Worm (Caenorhabditis elegans) whole organism, L3 larva: Measurements from ENCODE around the gene T28A11.18.
A peak's percentile ranks its signal among the peaks of the same experiment; 100 is the strongest.

ENCODE experiments used
- R02D3.7 ChIP-seq: fragments of 150-350 bp; optimal IDR thresholded peaks from 2 replicates; lab custom pipeline; 2014; ENCODE audit warnings: missing biosample characterization, missing genetic modification characterization
- ZK546.5 ChIP-seq: sonication (generic microtip); optimal IDR thresholded peaks from 2 replicates; lab custom pipeline; 2017; ENCODE audit warnings: missing biosample characterization, missing genetic modification characterization
- aly-2 ChIP-seq: fragments of 150-350 bp; optimal IDR thresholded peaks from 2 replicates; lab custom pipeline; 2014; ENCODE audit warnings: missing biosample characterization, missing genetic modification characterization
- ama-1 ChIP-seq: fragments of 150-350 bp; optimal IDR thresholded peaks from 2 replicates; lab custom pipeline; 2018
- ceh-16 ChIP-seq: sonication (generic microtip); optimal IDR thresholded peaks from 2 replicates; lab custom pipeline; 2017; ENCODE audit warnings: missing biosample characterization, missing genetic modification characterization
- ceh-28 ChIP-seq: fragments of 150-350 bp; optimal IDR thresholded peaks from 2 replicates; lab custom pipeline; 2014; ENCODE audit warnings: missing biosample characterization, missing genetic modification reagents, missing genetic modification characterization
- ceh-82 ChIP-seq: fragments of 150-350 bp; optimal IDR thresholded peaks from 2 replicates; lab custom pipeline; 2014; ENCODE audit warnings: missing biosample characterization, missing genetic modification characterization
- ceh-9 ChIP-seq: sonication (generic microtip); optimal IDR thresholded peaks from 2 replicates; lab custom pipeline; 2018; ENCODE audit warnings: missing biosample characterization, missing genetic modification characterization
- daf-12 ChIP-seq: fragments of 150-350 bp; optimal IDR thresholded peaks from 2 replicates; lab custom pipeline; 2014; ENCODE audit warnings: missing biosample characterization, missing genetic modification reagents, missing genetic modification characterization
- egl-5 ChIP-seq: fragments of 150-350 bp; optimal IDR thresholded peaks from 2 replicates; lab custom pipeline; 2017; ENCODE audit warnings: missing biosample characterization, missing genetic modification reagents, missing genetic modification characterization, inconsistent platforms
- elt-1 ChIP-seq: fragments of 150-350 bp; optimal IDR thresholded peaks from 2 replicates; lab custom pipeline; 2014; ENCODE audit warnings: missing biosample characterization, missing genetic modification characterization
- elt-3 ChIP-seq, 3 experiments: fragments of 150-350 bp in 1 of 3; sonication (generic microtip) in 2 of 3; optimal IDR thresholded peaks; 2 replicates in 2 of 3; 4 replicates in 1 of 3; lab custom pipeline; 2014 to 2017; ENCODE audit warnings: missing biosample characterization in 3 of 3, missing genetic modification characterization in 3 of 3
- eor-1 ChIP-seq, 2 experiments: fragments of 150-350 bp; optimal IDR thresholded peaks; 2 replicates each; lab custom pipeline; 2014 to 2018; ENCODE audit warnings: missing biosample characterization in 2 of 2, missing genetic modification characterization in 2 of 2
- fkh-10 ChIP-seq: sonication (generic microtip); optimal IDR thresholded peaks from 2 replicates; lab custom pipeline; 2017; ENCODE audit warnings: missing biosample characterization, missing genetic modification reagents, missing genetic modification characterization
- fkh-2 ChIP-seq: fragments of 150-350 bp; optimal IDR thresholded peaks from 2 replicates; lab custom pipeline; 2014; ENCODE audit warnings: missing biosample characterization, missing genetic modification reagents, missing genetic modification characterization
- fos-1 ChIP-seq: fragments of 150-350 bp; optimal IDR thresholded peaks from 2 replicates; lab custom pipeline; 2014; ENCODE audit warnings: missing biosample characterization, missing genetic modification characterization
- hmg-11 ChIP-seq: sonication (generic microtip); optimal IDR thresholded peaks from 2 replicates; lab custom pipeline; 2016; ENCODE audit warnings: missing genetic modification characterization, missing compliant biosample characterization
- jun-1 ChIP-seq: fragments of 150-350 bp; optimal IDR thresholded peaks from 2 replicates; lab custom pipeline; 2014; ENCODE audit warnings: missing biosample characterization, missing genetic modification reagents, missing genetic modification characterization
- lin-15B ChIP-seq: fragments of 150-350 bp; optimal IDR thresholded peaks from 2 replicates; lab custom pipeline; 2014; ENCODE audit warnings: missing biosample characterization, missing genetic modification characterization
- lin-39 ChIP-seq: fragments of 150-350 bp; optimal IDR thresholded peaks from 2 replicates; lab custom pipeline; 2018; ENCODE audit warnings: missing biosample characterization, missing genetic modification reagents, missing genetic modification characterization
- lsy-12 ChIP-seq: sonication (generic microtip); optimal IDR thresholded peaks from 2 replicates; lab custom pipeline; 2016; ENCODE audit warnings: mild to moderate bottlenecking, missing genetic modification characterization, missing compliant biosample characterization
- mdl-1 ChIP-seq: fragments of 150-350 bp; optimal IDR thresholded peaks from 2 replicates; lab custom pipeline; 2014; ENCODE audit warnings: missing biosample characterization, missing genetic modification characterization
- mml-1 ChIP-seq: fragments of 150-350 bp; sonication (generic microtip); optimal IDR thresholded peaks from 3 replicates; lab custom pipeline; 2014; ENCODE audit warnings: missing biosample characterization, missing genetic modification characterization
- nfya-1 ChIP-seq: sonication (generic microtip); optimal IDR thresholded peaks from 2 replicates; lab custom pipeline; 2017; ENCODE audit warnings: missing genetic modification characterization, mild to moderate bottlenecking, missing compliant biosample characterization, antibody characterized with exemption, moderate library complexity; ENCODE audit not compliant: insufficient read depth
- nhr-11 ChIP-seq: fragments of 150-350 bp; optimal IDR thresholded peaks from 2 replicates; lab custom pipeline; 2014; ENCODE audit warnings: missing biosample characterization, missing genetic modification characterization
- nhr-12 ChIP-seq: fragments of 150-350 bp; optimal IDR thresholded peaks from 2 replicates; lab custom pipeline; 2014; ENCODE audit warnings: missing biosample characterization, missing genetic modification characterization
- nhr-23 ChIP-seq: fragments of 150-350 bp; optimal IDR thresholded peaks from 2 replicates; lab custom pipeline; 2014; ENCODE audit warnings: missing biosample characterization, missing genetic modification reagents, missing genetic modification characterization
- nhr-237 ChIP-seq: fragments of 150-350 bp; optimal IDR thresholded peaks from 2 replicates; lab custom pipeline; 2014; ENCODE audit warnings: missing biosample characterization, missing genetic modification characterization
- nhr-25 ChIP-seq: sonication (generic microtip); optimal IDR thresholded peaks from 2 replicates; lab custom pipeline; 2017; ENCODE audit warnings: missing biosample characterization, missing genetic modification characterization
- nhr-28 ChIP-seq: fragments of 150-350 bp; optimal IDR thresholded peaks from 2 replicates; lab custom pipeline; 2014; ENCODE audit warnings: missing biosample characterization, missing genetic modification characterization
- nhr-43 ChIP-seq: sonication (generic microtip); optimal IDR thresholded peaks from 2 replicates; lab custom pipeline; 2016; ENCODE audit warnings: mild to moderate bottlenecking, missing genetic modification characterization, missing compliant biosample characterization; ENCODE audit not compliant: poor library complexity, severe bottlenecking
- nhr-67 ChIP-seq: fragments of 150-350 bp; optimal IDR thresholded peaks from 2 replicates; lab custom pipeline; 2014; ENCODE audit warnings: missing biosample characterization, missing genetic modification characterization
- nhr-76 ChIP-seq: fragments of 150-350 bp; sonication (generic microtip); optimal IDR thresholded peaks from 5 replicates; lab custom pipeline; 2014; ENCODE audit warnings: missing biosample characterization, missing genetic modification characterization
- nhr-77 ChIP-seq: fragments of 150-350 bp; optimal IDR thresholded peaks from 2 replicates; lab custom pipeline; 2014; ENCODE audit warnings: missing biosample characterization, missing genetic modification characterization
- pha-4 ChIP-seq: fragments of 150-350 bp; optimal IDR thresholded peaks from 2 replicates; lab custom pipeline; 2014; ENCODE audit warnings: missing biosample characterization, missing genetic modification reagents, missing genetic modification characterization
- pqm-1 ChIP-seq: fragments of 150-350 bp; optimal IDR thresholded peaks from 2 replicates; lab custom pipeline; 2017; ENCODE audit warnings: missing biosample characterization, missing genetic modification characterization, inconsistent platforms
- sea-2 ChIP-seq: fragments of 150-350 bp; sonication (generic microtip); optimal IDR thresholded peaks from 4 replicates; lab custom pipeline; 2014; ENCODE audit warnings: missing biosample characterization, missing genetic modification reagents, missing genetic modification characterization
- skn-1 ChIP-seq: fragments of 150-350 bp; optimal IDR thresholded peaks from 2 replicates; lab custom pipeline; 2014; ENCODE audit warnings: missing biosample characterization, missing genetic modification characterization
- snpc-4 ChIP-seq: fragments of 150-350 bp; optimal IDR thresholded peaks from 2 replicates; lab custom pipeline; 2014; ENCODE audit warnings: missing biosample characterization, missing genetic modification characterization
- tbx-2 ChIP-seq: sonication (generic microtip); optimal IDR thresholded peaks from 2 replicates; lab custom pipeline; 2016; ENCODE audit warnings: mild to moderate bottlenecking, missing genetic modification characterization, missing compliant biosample characterization
- unc-39 ChIP-seq: sonication (generic microtip); optimal IDR thresholded peaks from 4 replicates; lab custom pipeline; 2017; ENCODE audit warnings: missing biosample characterization, missing genetic modification characterization
- unc-62 ChIP-seq: fragments of 150-350 bp; sonication (generic microtip); optimal IDR thresholded peaks from 4 replicates; lab custom pipeline; 2014; ENCODE audit warnings: missing biosample characterization, missing genetic modification reagents, missing genetic modification characterization
- zag-1 ChIP-seq: fragments of 150-350 bp; optimal IDR thresholded peaks from 2 replicates; lab custom pipeline; 2014; ENCODE audit warnings: missing biosample characterization, missing genetic modification characterization
- ztf-11 ChIP-seq: fragments of 150-350 bp; optimal IDR thresholded peaks from 2 replicates; lab custom pipeline; 2014; ENCODE audit warnings: missing biosample characterization, missing genetic modification characterization
- ztf-4 ChIP-seq: fragments of 150-350 bp; optimal IDR thresholded peaks from 2 replicates; lab custom pipeline; 2014; ENCODE audit warnings: missing biosample characterization, missing genetic modification characterization

The T28A11.18 gene

ce11 chrV:3267950-3268349 lies at the start of gene T28A11.18:
Gene T28A11.18 (minus strand): TSS chrV:3268050.
- TF ChIP-seq eor-1 (tag; optimal IDR thresholded peaks at IDR 0.05; lab: Kevin White, UChicago) (no peak), pqm-1 (tag; lab: Kevin White, UChicago) (no peak), unc-62 (GFP tag; lab: Kevin White, UChicago) (no peak), nhr-23 (tag; lab: Kevin White, UChicago) (no peak), elt-1 (tag; lab: Kevin White, UChicago) (no peak), nhr-237 (tag; lab: Kevin White, UChicago) (no peak), daf-12 (no peak), tbx-2 (tag; lab: Kevin White, UChicago) (no peak), lin-39 (tag; lab: Kevin White, UChicago) (no peak), ceh-16 (no peak), nhr-77 (tag; lab: Kevin White, UChicago) (no peak), nfya-1 (tag; lab: Kevin White, UChicago) (no peak), lsy-12 (tag; lab: Kevin White, UChicago) (no peak), ZK546.5 (no peak), ztf-4 (tag; lab: Kevin White, UChicago) (no peak), fkh-2 (tag; lab: Kevin White, UChicago) (no peak), unc-39 (tag; lab: Kevin White, UChicago) (no peak)

- TF ChIP-seq unc-39 (tag; lab: Kevin White, UChicago): no peak
- no peak for TF ChIP-seq fkh-10 (GFP tag; lab: Kevin White, UChicago)
- no peak for TF ChIP-seq jun-1 (tag; lab: Kevin White, UChicago)
- TF ChIP-seq mdl-1 (tag; lab: Kevin White, UChicago): no peak
- TF ChIP-seq lsy-12 (tag; lab: Kevin White, UChicago): no peak
- no peak for TF ChIP-seq lin-15B (tag; lab: Kevin White, UChicago)
- TF ChIP-seq daf-12: no peak
- no peak for TF ChIP-seq nhr-11 (tag; lab: Kevin White, UChicago)
- TF ChIP-seq ZK546.5: no peak
- TF ChIP-seq ama-1 (lab: Kevin White, UChicago): no peak
- no peak for TF ChIP-seq pha-4
- TF ChIP-seq fos-1 (tag; lab: Kevin White, UChicago): no peak
- TF ChIP-seq nhr-67 (tag; lab: Kevin White, UChicago): no peak
- TF ChIP-seq, all 47 proteins: peak for 0
Observed at ce11 chrV:3316108-3316507, 48.3 kb upstream of the T28A11.18 start, which contains the start of gene F35F10.1. Gene F35F10.1 (plus strand): TSS chrV:3316307.

ce11 chrV:3315308-3315707 lies 47.5 kb upstream of the T28A11.18 start, which contains the start of gene arrd-19:
Gene arrd-19 (minus strand): TSS chrV:3315516.
- peak; percentile 72 for TF ChIP-seq nhr-43
- no peak for TF ChIP-seq mml-1
- TF ChIP-seq snpc-4 (tag; lab: Kevin White, UChicago): peak; percentile 45
- no peak for TF ChIP-seq nhr-76 (tag; lab: Kevin White, UChicago)
- peak; percentile 11 for TF ChIP-seq pqm-1 (tag; lab: Kevin White, UChicago)
- peak; percentile 75 for TF ChIP-seq egl-5 (tag; lab: Kevin White, UChicago)
- TF ChIP-seq daf-12: no peak
- TF ChIP-seq lin-15B (tag; lab: Kevin White, UChicago): peak; percentile 70
- TF ChIP-seq lin-39 (tag; lab: Kevin White, UChicago): peak; percentile 60
- no peak for TF ChIP-seq ceh-82 (tag; lab: Kevin White, UChicago)
- no peak for TF ChIP-seq aly-2 (tag; lab: Kevin White, UChicago)
- TF ChIP-seq nhr-77 (tag; lab: Kevin White, UChicago): no peak
- TF ChIP-seq unc-39 (tag; lab: Kevin White, UChicago): no peak
- TF ChIP-seq nhr-28 (tag; lab: Kevin White, UChicago): no peak
- TF ChIP-seq elt-3 (tag; optimal IDR thresholded peaks at IDR 0.05; lab: Kevin White, UChicago): peak in 1 of 3 experiments; percentile 39
- TF ChIP-seq ztf-4 (tag; lab: Kevin White, UChicago): no peak
- TF ChIP-seq ceh-16: no peak
- TF ChIP-seq ama-1 (lab: Kevin White, UChicago): no peak
- TF ChIP-seq skn-1 (tag; lab: Kevin White, UChicago): no peak
- TF ChIP-seq nfya-1 (tag; lab: Kevin White, UChicago): peak; percentile 83
- no peak for TF ChIP-seq fkh-10 (GFP tag; lab: Kevin White, UChicago)
- peak; percentile 85 for TF ChIP-seq nhr-23 (tag; lab: Kevin White, UChicago)
- TF ChIP-seq eor-1 (tag; optimal IDR thresholded peaks at IDR 0.05; lab: Kevin White, UChicago): no peak
- TF ChIP-seq ZK546.5: no peak
- TF ChIP-seq elt-1 (tag; lab: Kevin White, UChicago): no peak
- peak; percentile 52 for TF ChIP-seq ceh-28
- TF ChIP-seq hmg-11 (tag; lab: Kevin White, UChicago): peak; percentile 84
- TF ChIP-seq unc-62 (GFP tag; lab: Kevin White, UChicago): no peak
- peak; percentile 92 for TF ChIP-seq nhr-25
- no peak for TF ChIP-seq zag-1 (tag; lab: Kevin White, UChicago)
- TF ChIP-seq sea-2: no peak
- TF ChIP-seq nhr-12: no peak
- no peak for TF ChIP-seq mdl-1 (tag; lab: Kevin White, UChicago)
- no peak for TF ChIP-seq ztf-11 (tag; lab: Kevin White, UChicago)
- peak; percentile 38 for TF ChIP-seq tbx-2 (tag; lab: Kevin White, UChicago)
- no peak for TF ChIP-seq R02D3.7 (tag; lab: Kevin White, UChicago)
- no peak for TF ChIP-seq fos-1 (tag; lab: Kevin White, UChicago)
- no peak for TF ChIP-seq ceh-9 (tag; lab: Kevin White, UChicago)
- no peak for TF ChIP-seq nhr-11 (tag; lab: Kevin White, UChicago)
- no peak for TF ChIP-seq nhr-237 (tag; lab: Kevin White, UChicago)
- no peak for TF ChIP-seq nhr-67 (tag; lab: Kevin White, UChicago)
- TF ChIP-seq lsy-12 (tag; lab: Kevin White, UChicago): no peak
- peak; percentile 13 for TF ChIP-seq jun-1 (tag; lab: Kevin White, UChicago)
- TF ChIP-seq fkh-2 (tag; lab: Kevin White, UChicago): no peak
- TF ChIP-seq pha-4: peak; percentile 89
